Worm (Caenorhabditis elegans) whole organism, midembryonic: ENCODE measurements around the gene C05C9.3.

ENCODE experiments used
- T22C8.4 ChIP-seq: fragments of 200-800 bp; sonication (Bioruptor generic); IDR thresholded peaks from 2 replicates; pipeline ENCODE4 v1.3.6; 2022; ENCODE audit warnings: missing genetic modification characterization, missing compliant biosample characterization
- cog-1 ChIP-seq: sonication (generic microtip); optimal IDR thresholded peaks from 2 replicates; lab custom pipeline; 2016; ENCODE audit warnings: missing genetic modification characterization, missing compliant biosample characterization
- flt-1 ChIP-seq: fragments of 200-800 bp; sonication (Bioruptor generic); IDR thresholded peaks from 2 replicates; pipeline ENCODE4 v1.3.6; 2022; ENCODE audit warnings: missing genetic modification characterization, missing compliant biosample characterization
- klf-2 ChIP-seq: fragments of 200-800 bp; sonication (Bioruptor generic); conservative IDR thresholded peaks from 2 replicates; pipeline ENCODE4 v1.3.6; 2022; ENCODE audit warnings: missing genetic modification reagents, missing genetic modification characterization, missing compliant biosample characterization
- med-1 ChIP-seq: sonication (generic microtip); optimal IDR thresholded peaks from 2 replicates; lab custom pipeline; 2017; ENCODE audit warnings: missing genetic modification characterization, mild to moderate bottlenecking, missing compliant biosample characterization, antibody characterized with exemption, missing genetic modification reagents; ENCODE audit not compliant: insufficient read depth
- ref-1 ChIP-seq: fragments of 200-800 bp; sonication (Bioruptor generic); conservative IDR thresholded peaks from 2 replicates; pipeline ENCODE4 v1.3.6; 2022; ENCODE audit warnings: missing genetic modification reagents, missing genetic modification characterization, missing compliant biosample characterization
- tab-1 ChIP-seq: fragments of 200-800 bp; sonication (Bioruptor generic); IDR thresholded peaks from 2 replicates; pipeline ENCODE4 v1.3.6; 2022; ENCODE audit warnings: missing genetic modification characterization, missing compliant biosample characterization
- ztf-23 ChIP-seq: fragments of 200-800 bp; sonication (Bioruptor generic); IDR thresholded peaks from 2 replicates; pipeline ENCODE4 v1.3.6; 2022; ENCODE audit warnings: missing genetic modification reagents, missing genetic modification characterization, missing compliant biosample characterization
- ztf-29 ChIP-seq: fragments of 200-800 bp; sonication (Bioruptor generic); IDR thresholded peaks from 2 replicates; pipeline ENCODE4 v1.3.6; 2022; ENCODE audit warnings: missing genetic modification reagents, missing genetic modification characterization, missing compliant biosample characterization

The C05C9.3 gene

ce11 chrX:11098086-11098485 is 54.5 kb downstream of the C05C9.3 start, which contains the start of gene W02H3.3:
Gene W02H3.3, minus strand, starts transcription at chrX:11098186.
- TF ChIP-seq ztf-29 (GFP tag; lab: Robert Waterston, UW), result no peak
- TF ChIP-seq ztf-23 (GFP tag; lab: Robert Waterston, UW), result no peak
- no peak for TF ChIP-seq T22C8.4 (GFP tag; lab: Robert Waterston, UW)
- TF ChIP-seq flt-1 (GFP tag; lab: Robert Waterston, UW), result no peak
- no peak for TF ChIP-seq med-1 (GFP tag; lab: Kevin White, UChicago)
- no peak for TF ChIP-seq cog-1 (tag; lab: Kevin White, UChicago)
- no peak for TF ChIP-seq tab-1 (GFP tag; lab: Robert Waterston, UW)
- TF ChIP-seq ref-1 (GFP tag; lab: Robert Waterston, UW), result no peak
- no peak for TF ChIP-seq klf-2 (GFP tag; lab: Robert Waterston, UW)

ce11 chrX:11097343-11097742 is 55.3 kb downstream of the C05C9.3 start:
- no peak for TF ChIP-seq cog-1 (tag; lab: Kevin White, UChicago)
- TF ChIP-seq ztf-29 (GFP tag; lab: Robert Waterston, UW), result no peak
- TF ChIP-seq tab-1 (GFP tag; lab: Robert Waterston, UW), result no peak
- no peak for TF ChIP-seq med-1 (GFP tag; lab: Kevin White, UChicago)
- no peak for TF ChIP-seq flt-1 (GFP tag; lab: Robert Waterston, UW)
- no peak for TF ChIP-seq ref-1 (GFP tag; lab: Robert Waterston, UW)
- no peak for TF ChIP-seq klf-2 (GFP tag; lab: Robert Waterston, UW)
- no peak for TF ChIP-seq ztf-23 (GFP tag; lab: Robert Waterston, UW)
- no peak for TF ChIP-seq T22C8.4 (GFP tag; lab: Robert Waterston, UW)

- TF ChIP-seq ztf-29 (GFP tag; lab: Robert Waterston, UW) (peak; percentile 79), cog-1 (tag; lab: Kevin White, UChicago) (peak; percentile 83), tab-1 (GFP tag; lab: Robert Waterston, UW) (peak; percentile 90), med-1 (GFP tag; lab: Kevin White, UChicago) (peak; percentile 35), flt-1 (GFP tag; lab: Robert Waterston, UW) (peak; percentile 94), ztf-23 (GFP tag; lab: Robert Waterston, UW) (peak; percentile 86), ref-1 (GFP tag; lab: Robert Waterston, UW) (peak; percentile 85), klf-2 (GFP tag; lab: Robert Waterston, UW) (peak; percentile 82), T22C8.4 (GFP tag; lab: Robert Waterston, UW) (peak; percentile 86)
Observed at ce11 chrX:11095480-11095879, 57.1 kb downstream of the C05C9.3 start.

ce11 chrX:11093985-11094593 is 58.5 kb downstream of the C05C9.3 start:
- peak; percentile 90 for TF ChIP-seq flt-1 (GFP tag; lab: Robert Waterston, UW)
- TF ChIP-seq cog-1 (tag; lab: Kevin White, UChicago), result peak; percentile 98
- peak; percentile 69 for TF ChIP-seq ztf-29 (GFP tag; lab: Robert Waterston, UW)
- TF ChIP-seq klf-2 (GFP tag; lab: Robert Waterston, UW), result peak; percentile 85
- TF ChIP-seq tab-1 (GFP tag; lab: Robert Waterston, UW), result no peak; the same call in none of the 2 replicates
- no peak for TF ChIP-seq ref-1 (GFP tag; lab: Robert Waterston, UW)
- peak; percentile 76 for TF ChIP-seq med-1 (GFP tag; lab: Kevin White, UChicago)
- TF ChIP-seq T22C8.4 (GFP tag; lab: Robert Waterston, UW), result peak; percentile 100
- peak; percentile 93 for TF ChIP-seq ztf-23 (GFP tag; lab: Robert Waterston, UW)
